Fruit fly (Drosophila melanogaster): ENCODE data around the gene CG42374.
A peak's percentile ranks its signal among the peaks of the same experiment; 100 is the strongest.

The CG42374 gene

DNA sequence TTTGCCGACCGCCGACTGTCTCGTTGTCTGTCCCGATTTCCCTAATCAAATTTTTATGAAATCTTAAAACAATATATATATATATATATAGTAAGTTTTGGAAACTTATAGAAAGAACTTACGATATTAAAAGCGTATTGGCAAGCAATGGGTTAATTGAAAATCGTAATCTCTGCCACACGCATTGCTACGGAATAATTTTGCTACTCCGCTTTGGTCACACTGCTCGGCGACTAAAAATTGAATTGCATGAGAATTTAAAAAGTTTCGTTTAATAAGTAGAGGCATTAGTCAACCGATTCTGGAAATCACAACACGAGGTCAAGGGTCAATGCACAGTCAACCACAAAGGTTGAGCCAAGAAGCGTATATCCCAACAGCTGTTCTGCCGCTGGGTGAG is 2.4 kb upstream of the CG42374 start, which contains the start of gene Bet1 (continued):
- TF ChIP-seq slp2 (GFP tag; optimal IDR thresholded peaks at IDR 0.05), result no peak
- peak; percentile 55 for TF ChIP-seq Med (GFP tag)
- TF ChIP-seq tap (tag; optimal IDR thresholded peaks at IDR 0.05), result no peak
- TF ChIP-seq gcm (GFP tag; optimal IDR thresholded peaks at IDR 0.05), result no peak
- TF ChIP-seq Awh (GFP tag; IDR thresholded peaks at IDR 0.05), result no peak
- no peak for TF ChIP-seq CG12769 (tag; optimal IDR thresholded peaks at IDR 0.05)
- peak; percentile 20 for TF ChIP-seq gem (tag; optimal IDR thresholded peaks at IDR 0.05)
- TF ChIP-seq tgo (GFP tag; IDR thresholded peaks at IDR 0.05), result no peak
- TF ChIP-seq Poxn (GFP tag; IDR thresholded peaks at IDR 0.05), result no peak
- TF ChIP-seq CG9797 (GFP tag; optimal IDR thresholded peaks at IDR 0.05), result peak; percentile 48
- TF ChIP-seq Hsf (GFP tag; optimal IDR thresholded peaks at IDR 0.05), result no peak
- TF ChIP-seq Optix (GFP tag; IDR thresholded peaks at IDR 0.05), result peak; percentile 38; the same call in 1 of the 3 replicates

DNA sequence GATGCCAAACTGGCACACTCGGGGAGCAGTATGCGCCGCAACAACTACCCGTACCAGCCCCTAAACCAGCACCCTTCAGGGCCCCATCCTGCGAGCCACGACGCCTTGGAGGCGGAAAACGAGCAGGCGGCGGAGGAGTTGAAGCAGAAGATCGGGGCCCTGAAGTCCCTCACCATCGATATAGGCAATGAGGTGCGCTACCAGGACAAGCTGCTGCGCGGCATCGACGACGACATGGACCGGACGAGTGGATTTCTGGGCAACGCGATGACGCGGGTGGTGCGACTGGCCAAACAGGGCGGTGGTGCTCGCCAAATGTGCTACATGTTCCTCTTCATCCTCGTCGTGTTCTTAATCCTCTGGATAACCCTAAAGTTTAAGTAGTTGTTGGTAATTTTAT is 1.8 kb upstream of the CG42374 start:
- TF ChIP-seq Med (GFP tag) (peak; percentile 21), CG7963 (GFP tag; IDR thresholded peaks at IDR 0.05; ENCODE audit: partially characterized antibody) (0 out of 3 replicates have a peak, but pooled peaks have one; percentile 54), sens (GFP tag) (peak; percentile 75), CG8281 (tag; optimal IDR thresholded peaks at IDR 0.05) (no peak)

DNA sequence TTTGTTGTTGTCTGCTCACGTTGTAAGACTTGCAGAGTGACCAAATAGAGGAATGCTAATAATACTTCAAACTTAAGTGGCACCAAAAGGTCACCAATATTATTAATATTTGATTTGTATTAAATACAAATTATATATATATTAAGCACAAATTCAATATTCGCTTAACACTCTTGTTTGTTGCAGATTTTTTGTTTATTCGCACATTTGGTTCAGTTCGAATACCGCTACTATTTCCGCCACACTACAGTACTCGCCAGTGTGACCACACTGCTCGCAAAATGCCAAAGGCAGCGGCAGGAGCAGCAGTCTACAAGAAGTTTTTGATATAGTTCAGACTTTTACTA is 548 bp downstream of the CG42374 start, which contains the start of gene Max:
Max (minus strand) TSS at position 44 of the 347 bp plus-strand sequence.
- TF ChIP-seq CG18011 (GFP tag; optimal IDR thresholded peaks at IDR 0.05) (peak; percentile 34), fru (optimal IDR thresholded peaks at IDR 0.05) (no peak), zfh2 (GFP tag; optimal IDR thresholded peaks at IDR 0.05) (peak; percentile 24), Dref (GFP tag; IDR thresholded peaks at IDR 0.05) (no peak), CG8765 (GFP tag; IDR thresholded peaks at IDR 0.05) (no peak), Fer3 (tag; optimal IDR thresholded peaks at IDR 0.05) (peak; percentile 74), pan (optimal IDR thresholded peaks at IDR 0.05) (no peak), pan (GFP tag; optimal IDR thresholded peaks at IDR 0.05 in 1 of 2, IDR thresholded peaks at IDR 0.05 in 1 of 2) (peak in 1 of 2 experiments; percentile 83), Hand (GFP tag; optimal IDR thresholded peaks at IDR 0.05) (peak; percentile 21), CG12391 (tag; optimal IDR thresholded peaks at IDR 0.05) (peak; percentile 90), jumu (GFP tag; optimal IDR thresholded peaks at IDR 0.05) (no peak), al (GFP tag; IDR thresholded peaks at IDR 0.05) (0 out of 2 replicates have a peak, but pooled peaks have one; percentile 41), HLHmδ (GFP tag; optimal IDR thresholded peaks at IDR 0.05) (no peak), CG32772 (GFP tag; IDR thresholded peaks at IDR 0.05) (0 out of 2 replicates have a peak, but pooled peaks have one; percentile 45), CG11247 (GFP tag; IDR thresholded peaks at IDR 0.05) (peak; percentile 65), fu2 (GFP tag; optimal IDR thresholded peaks at IDR 0.05) (no peak), Usf (GFP tag; optimal IDR thresholded peaks at IDR 0.05) (no peak), Sox100B (GFP tag; optimal IDR thresholded peaks at IDR 0.05) (no peak), ind (GFP tag; optimal IDR thresholded peaks at IDR 0.05) (peak; percentile 63), Blimp-1 (GFP tag; optimal IDR thresholded peaks at IDR 0.05) (peak; percentile 70), CG7372 (GFP tag; IDR thresholded peaks at IDR 0.05) (peak; percentile 42; the same call in 1 of the 2 replicates), inv (GFP tag; IDR thresholded peaks at IDR 0.05; ENCODE audit: partially characterized antibody) (no peak), Ets97D (GFP tag; optimal IDR thresholded peaks at IDR 0.05) (no peak), unpg (GFP tag; optimal IDR thresholded peaks at IDR 0.05) (peak; percentile 83), zen (tag; optimal IDR thresholded peaks at IDR 0.05) (peak; percentile 45), danr (GFP tag; IDR thresholded peaks at IDR 0.05) (peak; percentile 61; the same call in 1 of the 2 replicates), cato (GFP tag; optimal IDR thresholded peaks at IDR 0.05; ENCODE audit: borderline replicate concordance) (peak; percentile 8), Meics (GFP tag; optimal IDR thresholded peaks at IDR 0.05) (peak; percentile 71), CHES-1-like (GFP tag; optimal IDR thresholded peaks at IDR 0.05) (no peak), CG33213 (GFP tag; optimal IDR thresholded peaks at IDR 0.05) (peak; percentile 15), CG2712 (tag; optimal IDR thresholded peaks at IDR 0.05) (peak; percentile 84), CG3726 (GFP tag; IDR thresholded peaks at IDR 0.05) (no peak), dimm (GFP tag; IDR thresholded peaks at IDR 0.05) (no peak), CG2199 (GFP tag; IDR thresholded peaks at IDR 0.05) (no peak), crol (GFP tag; IDR thresholded peaks at IDR 0.05) (no peak)
